Fruit fly (Drosophila melanogaster): ENCODE results near the gene CG5068.

Gene CG5068

DNA sequence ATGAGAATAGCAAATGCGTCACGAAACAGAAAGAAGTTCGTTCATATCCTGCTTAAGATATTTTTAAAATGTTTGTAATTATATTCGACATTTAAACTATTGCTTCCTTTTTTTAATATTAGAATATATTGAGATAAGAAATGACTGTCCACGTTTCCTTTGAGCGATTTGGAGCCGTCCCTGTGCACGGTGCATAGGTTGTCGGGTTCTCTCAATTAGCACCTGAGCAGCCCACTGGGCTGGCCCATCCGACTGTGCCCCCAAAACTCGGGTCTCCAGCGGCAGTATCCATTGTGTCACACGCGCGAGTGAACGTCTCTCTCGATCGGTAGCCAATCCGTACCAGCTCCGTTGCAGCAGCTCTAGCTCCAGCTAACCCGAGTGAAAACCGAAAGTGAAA is 28.0 kb upstream of the CG5068 start, which contains the start of gene CG13313:
CG13313 (plus strand) TSS at position 301 of the 400 bp plus-strand sequence.
- no peak for TF ChIP-seq sage (GFP tag; optimal IDR thresholded peaks at IDR 0.05)
- TF ChIP-seq Sp1 (GFP tag; optimal IDR thresholded peaks at IDR 0.05) = no peak

DNA sequence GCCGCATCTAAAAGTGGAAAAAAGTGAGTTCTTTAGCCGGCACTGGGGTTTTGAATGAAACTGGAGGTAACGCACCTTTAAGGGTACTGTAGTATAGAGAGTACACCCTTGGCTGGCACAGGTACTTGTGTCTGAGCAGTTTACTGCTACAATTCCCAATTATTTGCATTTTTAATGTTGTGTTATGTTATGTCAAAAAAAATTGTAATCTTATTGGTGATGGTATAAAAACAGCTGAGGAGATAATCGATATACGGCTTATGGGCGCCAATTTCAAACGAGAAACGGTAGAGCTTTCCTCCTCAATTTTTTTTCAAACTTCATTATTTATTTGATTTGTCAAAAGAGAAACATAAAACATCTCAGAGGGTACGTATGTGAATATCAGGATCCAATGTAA is 22.1 kb upstream of the CG5068 start, which contains the start of gene ValRS-m:
ValRS-m (minus strand) TSS at position 312 of the 400 bp plus-strand sequence.
- TF ChIP-seq br (GFP tag; optimal IDR thresholded peaks at IDR 0.05) (no peak), dmrt93B (GFP tag; optimal IDR thresholded peaks at IDR 0.05) (no peak), Sp1 (GFP tag; optimal IDR thresholded peaks at IDR 0.05) (no peak), ey (GFP tag; optimal IDR thresholded peaks at IDR 0.05) (no peak), brk (GFP tag; optimal IDR thresholded peaks at IDR 0.05) (no peak), dl (GFP tag; optimal IDR thresholded peaks at IDR 0.05; ENCODE audit: insufficient read depth in 1 of 2, partially characterized antibody in 2 of 2) (no peak), N (GFP tag; optimal IDR thresholded peaks at IDR 0.05) (no peak), dsf (GFP tag; optimal IDR thresholded peaks at IDR 0.05; ENCODE audit: borderline replicate concordance) (no peak), rgr (GFP tag; optimal IDR thresholded peaks at IDR 0.05) (no peak), Dif (GFP tag; optimal IDR thresholded peaks at IDR 0.05; ENCODE audit: partially characterized antibody) (no peak), Jra (GFP tag; optimal IDR thresholded peaks at IDR 0.05) (no peak), Rel (GFP tag; optimal IDR thresholded peaks at IDR 0.05) (no peak), Rel (tag; optimal IDR thresholded peaks at IDR 0.05) (no peak), sage (GFP tag; optimal IDR thresholded peaks at IDR 0.05) (no peak), Dfd (GFP tag; optimal IDR thresholded peaks at IDR 0.05) (no peak)

DNA sequence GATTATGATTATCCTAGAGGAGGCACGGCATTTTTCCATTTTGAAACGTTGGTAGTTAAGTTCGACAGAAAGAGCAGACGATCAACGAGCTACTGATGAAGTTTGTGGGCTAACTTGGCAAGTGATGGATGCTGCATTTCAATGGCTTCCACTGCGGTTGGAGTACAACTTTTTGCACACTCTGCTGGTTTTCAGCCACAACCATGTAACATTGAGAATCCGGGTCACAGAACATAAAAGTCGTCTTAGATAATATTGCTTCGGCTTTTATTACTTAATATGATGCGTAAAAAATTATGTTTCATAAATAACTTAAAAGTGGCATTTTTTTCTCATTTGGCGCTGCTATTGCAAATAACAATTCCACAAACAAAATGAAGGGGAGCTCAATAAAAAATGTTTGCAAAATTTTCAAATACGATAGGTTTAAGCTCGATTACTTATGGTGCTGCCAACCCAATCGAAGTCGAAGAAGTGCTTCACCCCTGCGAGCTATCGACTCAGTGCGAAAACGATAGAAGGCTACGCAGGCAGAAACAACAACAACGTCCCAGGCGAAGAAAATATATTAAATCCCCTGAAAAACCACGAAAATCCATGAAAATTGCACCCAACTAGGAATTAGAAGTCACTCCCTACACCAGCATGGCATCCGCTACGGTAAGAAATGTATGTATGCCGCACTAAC is 20.0 kb upstream of the CG5068 start, which contains the start of the genes CG5653 and CG5021:
CG5653 (minus strand) TSS at position 51 of the 688 bp plus-strand sequence.
CG5021 (plus strand) TSS at position 506 of the 688 bp plus-strand sequence.
- no peak for TF ChIP-seq Rel (GFP tag; optimal IDR thresholded peaks at IDR 0.05)
- peak; percentile 79 for TF ChIP-seq Rel (tag; optimal IDR thresholded peaks at IDR 0.05)
- no peak for TF ChIP-seq woc (GFP tag; optimal IDR thresholded peaks at IDR 0.05)

DNA sequence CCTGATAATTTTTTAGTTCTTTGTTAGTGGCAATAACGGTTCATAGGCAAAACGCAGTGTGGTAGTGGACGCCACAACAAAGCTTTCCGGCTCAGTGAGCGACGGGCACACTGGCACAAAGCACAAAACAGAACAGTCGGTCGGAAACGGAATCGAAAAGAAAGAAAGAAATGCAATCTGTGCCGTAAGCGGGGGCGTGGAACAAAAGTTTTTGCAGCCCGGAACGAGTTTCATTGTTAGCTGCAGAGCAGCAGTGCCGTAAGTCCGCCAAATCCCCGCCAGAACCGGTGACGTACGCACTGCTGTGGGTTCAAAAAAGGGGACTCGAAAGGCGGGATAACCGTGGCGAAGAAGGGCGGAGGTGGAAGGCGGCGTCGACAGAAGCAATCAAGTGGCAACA is 18.1 kb upstream of the CG5068 start, which contains the start of gene CG5026:
CG5026 (plus strand) TSS at position 92 of the 400 bp plus-strand sequence.
- TF ChIP-seq OdsH (GFP tag; optimal IDR thresholded peaks at IDR 0.05) (peak; percentile 3), dl (GFP tag; optimal IDR thresholded peaks at IDR 0.05; ENCODE audit: insufficient read depth in 1 of 2, partially characterized antibody in 2 of 2) (no peak), psq (GFP tag; optimal IDR thresholded peaks at IDR 0.05) (peak; percentile 93), usp (GFP tag; optimal IDR thresholded peaks at IDR 0.05) (no peak), fru (GFP tag; optimal IDR thresholded peaks at IDR 0.05) (no peak), dsf (GFP tag; optimal IDR thresholded peaks at IDR 0.05; ENCODE audit: borderline replicate concordance) (no peak), Mio (GFP tag; optimal IDR thresholded peaks at IDR 0.05) (no peak), CrebA (GFP tag; optimal IDR thresholded peaks at IDR 0.05; ENCODE audit: borderline replicate concordance) (no peak), ey (GFP tag; optimal IDR thresholded peaks at IDR 0.05) (no peak), Hr83 (GFP tag; optimal IDR thresholded peaks at IDR 0.05; ENCODE audit: poor library complexity, severe bottlenecking) (no peak), CG9705 (GFP tag; optimal IDR thresholded peaks at IDR 0.05) (no peak), tai (GFP tag; optimal IDR thresholded peaks at IDR 0.05) (no peak), dmrt93B (GFP tag; optimal IDR thresholded peaks at IDR 0.05) (no peak), rgr (GFP tag; optimal IDR thresholded peaks at IDR 0.05) (no peak), brk (GFP tag; optimal IDR thresholded peaks at IDR 0.05) (no peak), Dfd (GFP tag; optimal IDR thresholded peaks at IDR 0.05) (no peak), Rel (GFP tag; optimal IDR thresholded peaks at IDR 0.05) (no peak), Rel (tag; optimal IDR thresholded peaks at IDR 0.05) (peak; percentile 76), foxo (GFP tag; optimal IDR thresholded peaks at IDR 0.05) (no peak)

DNA sequence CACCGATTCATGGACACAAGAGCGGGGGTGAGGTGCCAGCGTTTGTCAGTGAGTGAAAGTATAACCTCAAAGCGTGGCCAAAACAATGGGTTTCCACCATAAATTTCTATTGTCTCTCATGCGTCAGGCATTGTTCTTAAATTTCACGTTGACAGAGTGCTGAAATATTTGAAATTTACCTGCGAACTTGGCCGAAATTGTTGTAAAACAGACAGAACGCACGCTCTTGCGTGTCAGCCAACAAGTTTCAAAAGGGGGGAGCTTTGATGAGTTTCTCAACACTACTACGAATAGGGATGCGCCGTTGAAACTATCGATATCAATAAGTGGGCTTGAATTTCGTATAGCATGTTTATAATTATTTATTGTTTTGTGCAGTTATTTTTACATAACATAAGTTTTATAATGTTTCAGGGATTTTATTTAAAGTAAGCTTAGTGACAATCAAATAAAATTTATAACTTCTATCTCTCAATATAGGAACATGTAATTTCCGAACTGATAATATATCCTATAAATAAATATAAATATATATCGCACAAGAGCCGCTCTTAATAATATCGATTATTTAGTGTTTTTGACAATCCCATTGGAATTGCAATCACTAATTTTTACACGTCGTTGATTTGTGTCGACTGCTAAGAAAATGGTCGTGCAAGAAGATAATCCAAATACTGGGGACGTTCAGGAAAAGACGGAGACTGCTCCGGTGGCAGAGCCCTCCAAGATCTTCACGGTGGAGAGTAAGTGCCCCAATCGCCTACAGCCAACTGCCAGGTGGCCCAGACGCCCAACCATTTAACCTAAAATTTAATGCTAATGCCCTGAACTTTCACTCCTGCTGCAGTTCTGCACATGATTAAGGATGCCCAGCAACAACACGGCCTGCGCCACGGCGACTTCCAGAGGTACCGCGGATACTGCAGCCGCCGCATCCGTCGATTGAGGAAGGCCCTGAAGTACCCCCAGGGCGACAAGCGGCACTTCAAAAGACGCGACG is 11.7 kb upstream of the CG5068 start, which contains the start of the genes pix and Srp68:
pix (minus strand) TSS at position 288 of the 1,000 bp plus-strand sequence.
Srp68 (plus strand) TSS at position 569 of the 1,000 bp plus-strand sequence.
- peak; percentile 70 for TF ChIP-seq OdsH (GFP tag; optimal IDR thresholded peaks at IDR 0.05)
- no peak for TF ChIP-seq sage (GFP tag; optimal IDR thresholded peaks at IDR 0.05)
- peak; percentile 74 for TF ChIP-seq psq (GFP tag; optimal IDR thresholded peaks at IDR 0.05)
- TF ChIP-seq Rel (GFP tag; optimal IDR thresholded peaks at IDR 0.05) = no peak
- TF ChIP-seq Rel (tag; optimal IDR thresholded peaks at IDR 0.05) = peak; percentile 25
- peak; percentile 55 for TF ChIP-seq sv (GFP tag; optimal IDR thresholded peaks at IDR 0.05)
- peak; percentile 0 for TF ChIP-seq Hr83 (GFP tag; optimal IDR thresholded peaks at IDR 0.05; ENCODE audit: poor library complexity, severe bottlenecking)
- peak; percentile 72 for TF ChIP-seq rgr (GFP tag; optimal IDR thresholded peaks at IDR 0.05)
- peak; percentile 31 for TF ChIP-seq dmrt93B (GFP tag; optimal IDR thresholded peaks at IDR 0.05)
- peak; percentile 70 for TF ChIP-seq ey (GFP tag; optimal IDR thresholded peaks at IDR 0.05)
- TF ChIP-seq Sp1 (GFP tag; optimal IDR thresholded peaks at IDR 0.05) = peak; percentile 74
- no peak for TF ChIP-seq jim (GFP tag; optimal IDR thresholded peaks at IDR 0.05)
- no peak for TF ChIP-seq pan (optimal IDR thresholded peaks at IDR 0.05)
- peak; percentile 80 for TF ChIP-seq HLH106 (tag; optimal IDR thresholded peaks at IDR 0.05)
- peak in 1 of 2 experiments; percentile 61 for TF ChIP-seq foxo (GFP tag; optimal IDR thresholded peaks at IDR 0.05)
- no peak for TF ChIP-seq CrebA (GFP tag; optimal IDR thresholded peaks at IDR 0.05; ENCODE audit: borderline replicate concordance)
- peak; percentile 60 for TF ChIP-seq GATAd (GFP tag; optimal IDR thresholded peaks at IDR 0.05)
- TF ChIP-seq h (GFP tag; optimal IDR thresholded peaks at IDR 0.05) = no peak
- peak; percentile 54 for TF ChIP-seq CG9705 (GFP tag; optimal IDR thresholded peaks at IDR 0.05)
- TF ChIP-seq woc (GFP tag; optimal IDR thresholded peaks at IDR 0.05) = peak; percentile 44
